Worm (Caenorhabditis elegans) whole organism, L2 larva: ENCODE measurements around the gene xnd-1.

Experiments
- fos-1 ChIP-seq: fragments of 150-350 bp; optimal IDR thresholded peaks from 2 replicates; lab custom pipeline; 2014; ENCODE audit warnings: missing biosample characterization, missing genetic modification characterization
- lsy-2 ChIP-seq, 2 experiments: fragments of 150-350 bp in 1 of 2; sonication (generic microtip) in 1 of 2; optimal IDR thresholded peaks; 2 replicates each; lab custom pipeline; 2014 to 2017; ENCODE audit warnings: missing biosample characterization in 2 of 2, missing genetic modification characterization in 2 of 2
- nhr-10 ChIP-seq: sonication (generic microtip); optimal IDR thresholded peaks from 2 replicates; lab custom pipeline; 2017; ENCODE audit warnings: missing biosample characterization, missing genetic modification characterization
- nhr-12 ChIP-seq: fragments of 150-350 bp; optimal IDR thresholded peaks from 2 replicates; lab custom pipeline; 2014; ENCODE audit warnings: missing biosample characterization, missing genetic modification characterization
- nhr-23 ChIP-seq: fragments of 150-350 bp; optimal IDR thresholded peaks from 2 replicates; lab custom pipeline; 2014; ENCODE audit warnings: missing biosample characterization, missing genetic modification reagents, missing genetic modification characterization
- nhr-237 ChIP-seq: fragments of 150-350 bp; optimal IDR thresholded peaks from 2 replicates; lab custom pipeline; 2014; ENCODE audit warnings: missing biosample characterization, missing genetic modification characterization
- unc-39 ChIP-seq: fragments of 150-350 bp; optimal IDR thresholded peaks from 2 replicates; lab custom pipeline; 2014; ENCODE audit warnings: missing biosample characterization, missing genetic modification characterization
- zag-1 ChIP-seq: fragments of 150-350 bp; optimal IDR thresholded peaks from 2 replicates; lab custom pipeline; 2014; ENCODE audit warnings: missing biosample characterization, missing genetic modification characterization

ce11 chrIII:5564325-5564724 lies 39.9 kb upstream of the xnd-1 start:
- TF ChIP-seq nhr-237 (tag; lab: Kevin White, UChicago) (no peak), nhr-12 (tag; lab: Kevin White, UChicago) (no peak), fos-1 (tag; lab: Kevin White, UChicago) (no peak), unc-39 (tag; lab: Kevin White, UChicago) (no peak), nhr-23 (tag; lab: Kevin White, UChicago) (no peak), zag-1 (tag; lab: Kevin White, UChicago) (no peak), lsy-2 (tag; optimal IDR thresholded peaks at IDR 0.05; lab: Kevin White, UChicago) (no peak), nhr-10 (tag; lab: Kevin White, UChicago) (no peak)
